Fruit fly (Drosophila melanogaster) whole organism, embryonic: ENCODE data around the gene CG8837.

Source experiments
- ATbp ChIP-seq: fragments of 200-800 bp; sonication (Bioruptor generic); optimal IDR thresholded peaks from 2 replicates; lab custom pipeline; 2017; ENCODE audit warnings: missing biosample characterization, mild to moderate bottlenecking, missing genetic modification characterization, missing genetic modification reagents
- C15 ChIP-seq: fragments of 200-800 bp; sonication (Bioruptor generic); IDR thresholded peaks from 3 replicates; pipeline ENCODE4 v1.3.6; 2022; ENCODE audit warnings: missing biosample characterization, missing genetic modification characterization
- CG12104 ChIP-seq: fragments of 200-800 bp; sonication (Bioruptor generic); optimal IDR thresholded peaks from 3 replicates; lab custom pipeline; 2016; ENCODE audit warnings: missing biosample characterization, missing genetic modification characterization
- CG13123 ChIP-seq: fragments of 200-800 bp; sonication (Bioruptor generic); optimal IDR thresholded peaks from 2 replicates; lab custom pipeline; 2016; ENCODE audit warnings: missing biosample characterization, missing genetic modification characterization
- CG14050 ChIP-seq: fragments of 200-800 bp; sonication (Bioruptor generic); IDR thresholded peaks from 3 replicates; pipeline ENCODE4 v1.3.6; 2022; ENCODE audit warnings: missing biosample characterization, missing genetic modification characterization
- CG14965 ChIP-seq: fragments of 200-800 bp; sonication (Bioruptor generic); optimal IDR thresholded peaks from 2 replicates; lab custom pipeline; 2016; ENCODE audit warnings: missing biosample characterization, missing genetic modification characterization, borderline replicate concordance
- CG16815 ChIP-seq: fragments of 200-800 bp; sonication (Bioruptor generic); optimal IDR thresholded peaks from 3 replicates; lab custom pipeline; 2017; ENCODE audit warnings: missing biosample characterization, mild to moderate bottlenecking, missing genetic modification characterization
- CG17802 ChIP-seq: fragments of 200-800 bp; sonication (Bioruptor generic); optimal IDR thresholded peaks from 2 replicates; lab custom pipeline; 2018; ENCODE audit warnings: missing biosample characterization, mild to moderate bottlenecking, missing genetic modification characterization, moderate library complexity
- CG1832 ChIP-seq: fragments of 200-800 bp; sonication (Bioruptor generic); optimal IDR thresholded peaks from 2 replicates; lab custom pipeline; 2017; ENCODE audit warnings: missing biosample characterization, mild to moderate bottlenecking, missing genetic modification characterization, inconsistent platforms
- CG2889 ChIP-seq: fragments of 200-800 bp; sonication (Bioruptor generic); IDR thresholded peaks from 3 replicates; pipeline ENCODE4 v1.3.6; 2022; ENCODE audit warnings: missing biosample characterization, missing genetic modification characterization
- CG31441 ChIP-seq: fragments of 200-800 bp; sonication (Bioruptor generic); IDR thresholded peaks from 2 replicates; pipeline ENCODE4 v1.3.6; 2022; ENCODE audit warnings: missing biosample characterization, missing genetic modification characterization
- CG34224 ChIP-seq: fragments of 200-800 bp; sonication (Bioruptor generic); IDR thresholded peaks from 3 replicates; pipeline ENCODE4 v1.3.6; 2022; ENCODE audit warnings: missing biosample characterization, missing genetic modification characterization; ENCODE audit not compliant: partially characterized antibody
- CG42726 ChIP-seq: fragments of 200-800 bp; sonication (Bioruptor generic); IDR thresholded peaks from 2 replicates; pipeline ENCODE4 v1.3.6; 2022; ENCODE audit warnings: missing biosample characterization, missing genetic modification characterization; ENCODE audit not compliant: partially characterized antibody
- CG7271 ChIP-seq: fragments of 200-800 bp; sonication (Bioruptor generic); optimal IDR thresholded peaks from 2 replicates; lab custom pipeline; 2018; ENCODE audit warnings: missing biosample characterization, mild to moderate bottlenecking, missing genetic modification characterization, moderate library complexity
- CG7745 ChIP-seq: fragments of 200-800 bp; sonication (Bioruptor generic); optimal IDR thresholded peaks from 2 replicates; lab custom pipeline; 2018; ENCODE audit warnings: missing biosample characterization, mild to moderate bottlenecking, missing genetic modification characterization, moderate library complexity
- CG8281 ChIP-seq: fragments of 200-800 bp; sonication (Bioruptor generic); optimal IDR thresholded peaks from 2 replicates; lab custom pipeline; 2018; ENCODE audit warnings: missing biosample characterization, mild to moderate bottlenecking, missing genetic modification characterization, moderate library complexity
- CG8359 ChIP-seq: fragments of 200-800 bp; sonication (Bioruptor generic); optimal IDR thresholded peaks from 2 replicates; lab custom pipeline; 2017; ENCODE audit warnings: missing biosample characterization, mild to moderate bottlenecking, missing genetic modification characterization, borderline replicate concordance
- CG9437 ChIP-seq: fragments of 200-800 bp; sonication (Bioruptor generic); optimal IDR thresholded peaks from 2 replicates; lab custom pipeline; 2018; ENCODE audit warnings: missing biosample characterization, mild to moderate bottlenecking, missing genetic modification characterization
- CHES-1-like ChIP-seq: fragments of 200-800 bp; sonication (Bioruptor generic); optimal IDR thresholded peaks from 2 replicates; lab custom pipeline; 2016; ENCODE audit warnings: missing biosample characterization, missing genetic modification characterization
- Dref ChIP-seq: fragments of 200-800 bp; sonication (Bioruptor generic); IDR thresholded peaks from 2 replicates; pipeline ENCODE4 v1.3.6; 2022; ENCODE audit warnings: missing biosample characterization, missing genetic modification characterization
- E2f2 ChIP-seq: fragments of 200-800 bp; sonication (Bioruptor generic); IDR thresholded peaks from 2 replicates; pipeline ENCODE4 v1.3.6; 2022; ENCODE audit warnings: missing biosample characterization, missing genetic modification characterization
- Lhr ChIP-seq: fragments of 200-800 bp; sonication (Bioruptor generic); optimal IDR thresholded peaks from 3 replicates; lab custom pipeline; 2017; ENCODE audit warnings: mild to moderate bottlenecking, missing biosample characterization, missing genetic modification reagents, missing genetic modification characterization
- Mes4 ChIP-seq: fragments of 200-800 bp; sonication (Bioruptor generic); optimal IDR thresholded peaks from 2 replicates; lab custom pipeline; 2016; ENCODE audit warnings: missing biosample characterization, missing genetic modification characterization
- Nf-YB ChIP-seq: fragments of 200-800 bp; sonication (Bioruptor generic); optimal IDR thresholded peaks from 3 replicates; lab custom pipeline; 2019; ENCODE audit warnings: missing biosample characterization, mild to moderate bottlenecking, missing genetic modification characterization, moderate library complexity
- Oaz ChIP-seq: fragments of 200-800 bp; sonication (Bioruptor generic); IDR thresholded peaks from 2 replicates; pipeline ENCODE4 v1.3.6; 2022; ENCODE audit warnings: missing biosample characterization, missing genetic modification characterization
- Optix ChIP-seq: fragments of 200-800 bp; sonication (Bioruptor generic); IDR thresholded peaks from 3 replicates; pipeline ENCODE4 v1.3.6; 2022; ENCODE audit warnings: missing biosample characterization, missing genetic modification characterization
- Scr ChIP-seq: fragments of 200-800 bp; sonication (Bioruptor generic); IDR thresholded peaks from 2 replicates; pipeline ENCODE4 v1.3.6; 2022; ENCODE audit warnings: missing biosample characterization, missing genetic modification characterization; ENCODE audit not compliant: partially characterized antibody
- Side ChIP-seq: fragments of 200-800 bp; sonication (Bioruptor generic); optimal IDR thresholded peaks from 2 replicates; lab custom pipeline; 2016; ENCODE audit warnings: missing biosample characterization, missing genetic modification characterization
- Xbp1 ChIP-seq: fragments of 200-800 bp; sonication (Bioruptor generic); optimal IDR thresholded peaks from 3 replicates; lab custom pipeline; 2016; ENCODE audit warnings: missing biosample characterization, mild to moderate bottlenecking, missing genetic modification characterization
- ap ChIP-seq: fragments of 200-800 bp; sonication (Bioruptor generic); IDR thresholded peaks from 2 replicates; pipeline ENCODE4 v1.3.6; 2022; ENCODE audit warnings: missing biosample characterization, missing genetic modification characterization
- btn ChIP-seq: fragments of 200-800 bp; sonication (Bioruptor generic); optimal IDR thresholded peaks from 2 replicates; lab custom pipeline; 2016; ENCODE audit warnings: missing biosample characterization, missing genetic modification characterization
- croc ChIP-seq: fragments of 200-800 bp; sonication (Bioruptor generic); conservative IDR thresholded peaks from 3 replicates; pipeline ENCODE4 v1.3.6; 2022; ENCODE audit warnings: missing biosample characterization, missing genetic modification characterization
- dati ChIP-seq: fragments of 200-800 bp; sonication (Bioruptor generic); IDR thresholded peaks from 2 replicates; pipeline ENCODE4 v1.3.6; 2022; ENCODE audit warnings: missing biosample characterization, missing genetic modification characterization
- hb ChIP-seq: fragments of 200-800 bp; sonication (Bioruptor generic); IDR thresholded peaks from 3 replicates; pipeline ENCODE4 v1.3.6; 2022; ENCODE audit warnings: missing biosample characterization, missing genetic modification characterization; ENCODE audit not compliant: partially characterized antibody
- jigr1 ChIP-seq: fragments of 200-800 bp; sonication (Bioruptor generic); IDR thresholded peaks from 3 replicates; pipeline ENCODE4 v1.3.6; 2022; ENCODE audit warnings: missing biosample characterization, missing genetic modification characterization
- jing ChIP-seq: fragments of 200-800 bp; sonication (Bioruptor generic); optimal IDR thresholded peaks from 2 replicates; lab custom pipeline; 2018; ENCODE audit warnings: missing biosample characterization, mild to moderate bottlenecking, missing genetic modification characterization
- lbe ChIP-seq: fragments of 200-800 bp; sonication (Bioruptor generic); optimal IDR thresholded peaks from 2 replicates; lab custom pipeline; 2016; ENCODE audit warnings: missing biosample characterization, mild to moderate bottlenecking, missing genetic modification characterization
- lmd ChIP-seq: fragments of 200-800 bp; sonication (Bioruptor generic); IDR thresholded peaks from 2 replicates; pipeline ENCODE4 v1.3.6; 2022; ENCODE audit warnings: missing biosample characterization, missing genetic modification characterization
- nerfin-2 ChIP-seq: fragments of 200-800 bp; sonication (Bioruptor generic); IDR thresholded peaks from 2 replicates; pipeline ENCODE4 v1.3.6; 2022; ENCODE audit warnings: missing biosample characterization, missing genetic modification characterization; ENCODE audit not compliant: partially characterized antibody
- nom ChIP-seq: fragments of 200-800 bp; sonication (Bioruptor generic); optimal IDR thresholded peaks from 2 replicates; lab custom pipeline; 2017; ENCODE audit warnings: missing biosample characterization, missing genetic modification characterization, mild to moderate bottlenecking, moderate library complexity, missing genetic modification reagents
- oc ChIP-seq: fragments of 200-800 bp; sonication (Bioruptor generic); optimal IDR thresholded peaks from 2 replicates; lab custom pipeline; 2018; ENCODE audit warnings: missing biosample characterization, mild to moderate bottlenecking, missing genetic modification characterization, moderate library complexity
- otp ChIP-seq: fragments of 200-800 bp; sonication (Bioruptor generic); IDR thresholded peaks from 3 replicates; pipeline ENCODE4, ENCODE4 v1.3.6; 2022; ENCODE audit warnings: missing biosample characterization, missing genetic modification characterization
- pita ChIP-seq: fragments of 200-800 bp; sonication (Bioruptor generic); optimal IDR thresholded peaks from 2 replicates; lab custom pipeline; 2017; ENCODE audit warnings: missing biosample characterization, mild to moderate bottlenecking, missing genetic modification characterization
- ro ChIP-seq: fragments of 200-800 bp; sonication (Bioruptor generic); IDR thresholded peaks from 2 replicates; pipeline ENCODE4 v1.3.6; 2022; ENCODE audit warnings: missing biosample characterization, missing genetic modification characterization
- sim ChIP-seq: fragments of 200-800 bp; sonication (Bioruptor generic); IDR thresholded peaks from 2 replicates; pipeline ENCODE4 v1.3.6; 2022; ENCODE audit warnings: missing biosample characterization, missing genetic modification characterization
- sisA ChIP-seq: fragments of 200-800 bp; sonication (Bioruptor generic); IDR thresholded peaks from 2 replicates; pipeline ENCODE4 v1.3.6; 2022; ENCODE audit warnings: missing biosample characterization, missing genetic modification characterization
- slou ChIP-seq: fragments of 200-800 bp; sonication (Bioruptor generic); optimal IDR thresholded peaks from 3 replicates; lab custom pipeline; 2016; ENCODE audit warnings: missing biosample characterization, missing genetic modification characterization
- stwl ChIP-seq: fragments of 200-800 bp; sonication (Bioruptor generic); optimal IDR thresholded peaks from 3 replicates; lab custom pipeline; 2018; ENCODE audit warnings: missing biosample characterization, mild to moderate bottlenecking, missing genetic modification characterization, moderate library complexity
- tx ChIP-seq: fragments of 200-800 bp; sonication (Bioruptor generic); optimal IDR thresholded peaks from 2 replicates; lab custom pipeline; 2016; ENCODE audit warnings: missing biosample characterization, missing genetic modification characterization
- wek ChIP-seq: fragments of 200-800 bp; sonication (Bioruptor generic); optimal IDR thresholded peaks from 3 replicates; lab custom pipeline; 2018; ENCODE audit warnings: missing biosample characterization, mild to moderate bottlenecking, missing genetic modification characterization, moderate library complexity
- yki ChIP-seq: fragments of >200 bp; optimal IDR thresholded peaks from 3 replicates; lab custom pipeline; 2018

The CG8837 gene

dm6 chr2L:3280484-3280993 lies 39.5 kb upstream of the CG8837 start, which contains the start of gene OtopLb (continued):
- TF ChIP-seq nom (GFP tag; lab: Kevin White, UChicago) = no peak
- TF ChIP-seq ro (GFP tag; lab: Robert Waterston, UW) = no peak
- no peak for TF ChIP-seq tx
- TF ChIP-seq stwl (tag; lab: Kevin White, UChicago) = no peak
- no peak for TF ChIP-seq Side (GFP tag; lab: Kevin White, UChicago)
- peak; percentile 10 for TF ChIP-seq CG8359 (GFP tag; lab: Kevin White, UChicago)
- TF ChIP-seq CG1832 (GFP tag; lab: Kevin White, UChicago) = no peak
- TF ChIP-seq CG16815 (GFP tag; lab: Kevin White, UChicago) = no peak
- TF ChIP-seq croc = no peak
- TF ChIP-seq btn (GFP tag; lab: Kevin White, UChicago) = no peak
- no peak for TF ChIP-seq sisA (GFP tag; lab: Robert Waterston, UW)
- TF ChIP-seq CG42726 (GFP tag; lab: Robert Waterston, UW) = no peak
- TF ChIP-seq CG7745 (tag; lab: Kevin White, UChicago) = no peak
- TF ChIP-seq lbe (GFP tag; lab: Kevin White, UChicago) = no peak
- TF ChIP-seq oc (tag; lab: Kevin White, UChicago) = no peak
- no peak for TF ChIP-seq jing (GFP tag; lab: Kevin White, UChicago)
- TF ChIP-seq Xbp1 (GFP tag; lab: Kevin White, UChicago) = no peak
- peak; percentile 59 for TF ChIP-seq ATbp (GFP tag; lab: Kevin White, UChicago)
- TF ChIP-seq CG12104 (GFP tag; lab: Kevin White, UChicago) = no peak
- no peak for TF ChIP-seq nerfin-2 (GFP tag; lab: Robert Waterston, UW)
- TF ChIP-seq E2f2 (GFP tag; lab: Robert Waterston, UW) = no peak
- TF ChIP-seq Dref (GFP tag; lab: Robert Waterston, UW) = no peak
- TF ChIP-seq Mes4 = no peak
- TF ChIP-seq Scr = no peak
- no peak for TF ChIP-seq CG13123 (GFP tag; lab: Kevin White, UChicago)
- no peak for TF ChIP-seq CG7271 (tag; lab: Kevin White, UChicago)
- TF ChIP-seq CG31441 (GFP tag; lab: Robert Waterston, UW) = no peak; the same call in 1 of the 2 replicates
- TF ChIP-seq CHES-1-like (GFP tag; lab: Kevin White, UChicago) = no peak
- no peak for TF ChIP-seq sim (GFP tag; lab: Robert Waterston, UW)
- TF ChIP-seq CG17802 (tag; lab: Kevin White, UChicago) = no peak
- TF ChIP-seq CG8281 (tag; lab: Kevin White, UChicago) = peak; percentile 68
- no peak for TF ChIP-seq CG2889 (GFP tag; lab: Robert Waterston, UW)
- TF ChIP-seq Optix (GFP tag; lab: Robert Waterston, UW) = no peak
- TF ChIP-seq CG34224 (GFP tag; lab: Robert Waterston, UW) = no peak
- TF ChIP-seq otp (GFP tag; lab: Robert Waterston, UW) = no peak
- no peak for TF ChIP-seq dati
- no peak for TF ChIP-seq Lhr
- no peak for TF ChIP-seq C15 (GFP tag; lab: Robert Waterston, UW)
- TF ChIP-seq CG14050 (GFP tag; lab: Robert Waterston, UW) = no peak
- TF ChIP-seq CG9437 (GFP tag; lab: Kevin White, UChicago) = no peak
- no peak for TF ChIP-seq lmd (GFP tag; lab: Robert Waterston, UW)
- TF ChIP-seq yki (lab: Kevin White, UChicago) = no peak
- peak; percentile 57 for TF ChIP-seq wek
- no peak for TF ChIP-seq CG14965
- no peak for TF ChIP-seq slou (GFP tag; lab: Kevin White, UChicago)
- TF ChIP-seq ap (GFP tag; lab: Robert Waterston, UW) = no peak
- TF ChIP-seq hb (GFP tag; lab: Robert Waterston, UW) = no peak
- no peak for TF ChIP-seq Nf-YB (GFP tag; lab: Kevin White, UChicago)
- no peak for TF ChIP-seq jigr1 (GFP tag; lab: Robert Waterston, UW)
- no peak for TF ChIP-seq Oaz (GFP tag; lab: Robert Waterston, UW)
- no peak for TF ChIP-seq pita (GFP tag; lab: Kevin White, UChicago)
